Fruit fly (Drosophila melanogaster): Measurements from ENCODE around the gene CG1275.

CG1275 gene

DNA sequence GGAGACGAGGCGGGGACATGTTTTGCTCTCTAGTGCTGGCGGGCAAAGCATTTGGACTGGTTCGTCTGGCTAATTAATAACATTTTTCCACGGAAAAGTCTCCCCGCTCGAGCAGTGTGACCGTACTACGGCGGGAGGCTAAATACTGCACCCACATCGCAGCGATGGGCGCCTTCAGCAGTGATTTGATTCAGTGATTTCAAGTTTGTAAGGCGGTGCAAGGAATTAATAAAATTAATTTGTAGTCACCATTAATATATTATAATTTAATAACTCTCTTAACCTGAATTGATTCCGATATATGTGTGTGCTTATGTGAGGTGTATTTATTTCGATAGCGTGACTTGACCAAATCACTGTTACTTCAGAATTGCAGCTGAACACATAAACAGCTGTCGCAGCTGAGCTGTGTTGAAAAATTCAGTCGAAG, 5.3 kb upstream of the CG1275 start, which contains the start of the genes oxt and CG13807 (continued):
- peak; percentile 87 for TF ChIP-seq achi (GFP tag; optimal IDR thresholded peaks at IDR 0.05)
- peak; percentile 75 for TF ChIP-seq Eip75B (GFP tag; optimal IDR thresholded peaks at IDR 0.05)
- TF ChIP-seq CG8632 (GFP tag; optimal IDR thresholded peaks at IDR 0.05), result peak; percentile 81
- TF ChIP-seq CG6792 (GFP tag; optimal IDR thresholded peaks at IDR 0.05), result peak; percentile 84
- TF ChIP-seq Sox102F (GFP tag; optimal IDR thresholded peaks at IDR 0.05), result peak; percentile 83
- TF ChIP-seq fkh (GFP tag; optimal IDR thresholded peaks at IDR 0.05), result peak; percentile 95
- TF ChIP-seq CG10631 (GFP tag; optimal IDR thresholded peaks at IDR 0.05), result peak; percentile 88
- peak; percentile 34 for TF ChIP-seq CG9139 (GFP tag; optimal IDR thresholded peaks at IDR 0.05)
- peak; percentile 78 for TF ChIP-seq Ets96B (tag; optimal IDR thresholded peaks at IDR 0.05)
- TF ChIP-seq Gug (GFP tag; IDR thresholded peaks at IDR 0.05), result peak; percentile 86
- peak; percentile 87 for TF ChIP-seq CG3919 (GFP tag; optimal IDR thresholded peaks at IDR 0.05)
- peak; percentile 87 for TF ChIP-seq lz (GFP tag; optimal IDR thresholded peaks at IDR 0.05)
- peak; percentile 83 for TF ChIP-seq Smox (GFP tag; optimal IDR thresholded peaks at IDR 0.05)
- peak; percentile 89 for TF ChIP-seq acj6 (GFP tag; optimal IDR thresholded peaks at IDR 0.05)
- TF ChIP-seq svp (GFP tag), result peak; percentile 93
- peak; percentile 82 for TF ChIP-seq CG4318 (GFP tag; optimal IDR thresholded peaks at IDR 0.05)
- peak; percentile 83 for TF ChIP-seq CG8119 (GFP tag; IDR thresholded peaks at IDR 0.05)
- no peak for TF ChIP-seq vri (GFP tag; optimal IDR thresholded peaks at IDR 0.05)
- TF ChIP-seq esn (GFP tag; optimal IDR thresholded peaks at IDR 0.05), result peak; percentile 87
- peak; percentile 79 for TF ChIP-seq dac (GFP tag; optimal IDR thresholded peaks at IDR 0.05)
- TF ChIP-seq CG10669 (GFP tag; optimal IDR thresholded peaks at IDR 0.05), result peak; percentile 76
- TF ChIP-seq CG3032 (tag; optimal IDR thresholded peaks at IDR 0.05), result peak; percentile 91
- peak; percentile 84 for TF ChIP-seq Hr4 (GFP tag; optimal IDR thresholded peaks at IDR 0.05)
- peak; percentile 29 for TF ChIP-seq Blimp-1 (GFP tag; optimal IDR thresholded peaks at IDR 0.05)
- TF ChIP-seq salr (GFP tag; optimal IDR thresholded peaks at IDR 0.05), result peak in 1 of 2 experiments; percentile 78
- TF ChIP-seq Eip93F (GFP tag; optimal IDR thresholded peaks at IDR 0.05), result peak; percentile 31

DNA sequence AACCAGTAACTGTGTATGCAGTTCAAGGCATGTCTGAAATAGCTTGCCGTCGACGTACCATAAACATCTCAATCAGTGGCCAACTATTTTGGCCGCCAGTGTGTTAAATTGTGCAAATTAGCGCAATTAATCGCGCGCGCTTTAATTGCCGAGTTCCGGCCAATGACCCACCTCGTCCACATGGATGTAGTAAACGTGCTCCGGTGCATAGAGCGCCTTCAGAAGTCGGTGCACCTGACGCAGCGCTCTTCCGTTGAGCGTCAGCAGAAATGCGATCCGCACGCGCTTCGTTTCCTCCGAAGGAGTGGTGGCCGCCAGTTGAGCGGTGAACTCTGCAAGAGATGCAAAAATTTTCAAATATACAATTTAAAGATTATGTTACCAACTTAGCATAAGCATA, 4.1 kb upstream of the CG1275 start:
- TF ChIP-seq achi (GFP tag; optimal IDR thresholded peaks at IDR 0.05), result no peak
- no peak for TF ChIP-seq Hr38 (GFP tag; optimal IDR thresholded peaks at IDR 0.05)
- no peak for TF ChIP-seq Hr39 (GFP tag; optimal IDR thresholded peaks at IDR 0.05)
- TF ChIP-seq CG8319 (GFP tag; optimal IDR thresholded peaks at IDR 0.05), result no peak

dm6 chr3L:2256422-2257172, 626 bp downstream of the CG1275 start:
- peak; percentile 46 for TF ChIP-seq CG32006 (GFP tag; optimal IDR thresholded peaks at IDR 0.05)
- no peak for TF ChIP-seq CG8632 (GFP tag; optimal IDR thresholded peaks at IDR 0.05)
- TF ChIP-seq Eip78C (GFP tag), result peak; percentile 64
- TF ChIP-seq CG6163 (GFP tag; IDR thresholded peaks at IDR 0.05), result 0 out of 3 replicates have a peak, but pooled peaks have one; percentile 6
- TF ChIP-seq Ets96B (tag; optimal IDR thresholded peaks at IDR 0.05), result no peak
- TF ChIP-seq svp (GFP tag), result peak; percentile 80

DNA sequence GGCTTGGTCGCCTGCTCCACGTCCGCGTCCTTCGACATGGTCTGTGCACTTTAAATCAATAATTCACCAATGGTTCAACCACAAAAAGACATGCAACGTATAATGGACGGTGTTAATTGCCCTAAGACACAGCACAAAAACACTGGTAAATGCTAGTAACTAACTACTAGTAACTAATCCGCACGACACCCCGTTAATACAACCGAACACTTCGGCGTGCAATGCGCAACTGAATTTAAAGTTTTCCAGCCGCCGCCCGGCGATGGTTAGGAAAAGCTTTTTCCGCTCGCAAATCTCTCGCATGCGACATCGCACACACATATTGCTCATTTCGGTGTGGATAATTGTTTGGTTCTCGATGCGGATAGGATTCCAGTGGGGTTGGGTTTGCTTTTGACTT, 1.4 kb downstream of the CG1275 start:
- peak; percentile 11; the same call in 1 of the 3 replicates for TF ChIP-seq CG8119 (GFP tag; IDR thresholded peaks at IDR 0.05)
- TF ChIP-seq cyc (GFP tag; optimal IDR thresholded peaks at IDR 0.05), result no peak
- TF ChIP-seq CG15336 (GFP tag; IDR thresholded peaks at IDR 0.05), result peak; percentile 20; the same call in 1 of the 2 replicates
- peak; percentile 51; the same call in 2 of the 3 replicates for TF ChIP-seq eg (GFP tag; IDR thresholded peaks at IDR 0.05)
